Fruit fly (Drosophila melanogaster): ENCODE results near the gene sdk.

- TF ChIP-seq h (optimal IDR thresholded peaks at IDR 0.05) = no peak
- TF ChIP-seq insv (optimal IDR thresholded peaks at IDR 0.05) = no peak
- TF ChIP-seq ttk (optimal IDR thresholded peaks at IDR 0.05) = no peak
- TF ChIP-seq Sin3A (optimal IDR thresholded peaks at IDR 0.05) = no peak
- no peak for TF ChIP-seq psq (optimal IDR thresholded peaks at IDR 0.05)
- TF ChIP-seq Myc (optimal IDR thresholded peaks at IDR 0.05) = no peak
These were observed 72.4 kb downstream of the sdk start, which contains the start of gene CG5273 for dm6 chrX:758892-759621.

All from Kc167 (cell line).